Fruit fly (Drosophila melanogaster): ENCODE data around the gene CG34337.

DNA sequence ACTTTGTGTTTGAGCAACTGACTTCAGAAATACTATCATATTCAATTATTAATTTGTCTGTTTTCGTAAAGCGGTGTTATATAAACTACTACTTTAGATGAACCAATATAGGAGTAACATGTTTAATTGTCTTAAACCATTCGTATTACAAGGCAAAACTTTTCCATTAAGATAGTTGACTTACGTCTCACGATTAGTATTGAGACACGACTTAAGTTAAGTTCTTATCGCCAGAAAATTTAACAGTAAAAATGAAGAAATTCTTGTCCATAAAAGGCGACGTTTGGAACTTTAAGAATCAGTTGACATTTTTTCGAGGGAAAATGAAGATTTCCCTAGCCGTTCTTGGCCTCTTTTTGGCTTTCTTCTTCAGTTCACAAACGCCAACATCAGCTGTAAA is 3.5 kb upstream of the CG34337 start, which contains the start of gene CG42705:
- no peak for TF ChIP-seq dac (GFP tag; optimal IDR thresholded peaks at IDR 0.05)
- TF ChIP-seq Met (GFP tag; optimal IDR thresholded peaks at IDR 0.05) = no peak
